Worm (Caenorhabditis elegans): ENCODE measurements around the gene Y53G8AR.5.
"Not testable (repeated sequence)": the region's sequence is repeated elsewhere in the genome, so short reads cannot be mapped to it uniquely, and the experiment has no call there.

The Y53G8AR.5 gene

DNA sequence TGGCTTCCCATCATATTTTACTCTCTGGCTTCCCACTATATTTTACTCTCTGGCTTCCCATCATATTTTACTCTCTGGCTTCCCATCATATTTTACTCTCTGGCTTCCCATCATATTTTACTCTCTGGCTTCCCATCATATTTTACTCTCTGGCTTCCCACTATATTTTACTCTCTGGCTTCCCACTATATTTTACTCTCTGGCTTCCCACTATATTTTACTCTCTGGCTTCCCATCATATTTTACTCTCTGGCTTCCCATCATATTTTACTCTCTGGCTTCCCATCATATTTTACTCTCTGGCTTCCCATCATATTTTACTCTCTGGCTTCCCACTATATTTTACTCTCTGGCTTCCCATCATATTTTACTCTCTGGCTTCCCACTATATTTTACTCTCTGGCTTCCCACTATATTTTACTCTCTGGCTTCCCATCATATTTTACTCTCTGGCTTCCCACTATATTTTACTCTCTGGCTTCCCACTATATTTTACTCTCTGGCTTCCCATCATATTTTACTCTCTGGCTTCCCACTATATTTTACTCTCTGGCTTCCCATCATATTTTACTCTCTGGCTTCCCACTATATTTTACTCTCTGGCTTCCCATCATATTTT, 37.8 kb downstream of the Y53G8AR.5 start:
- TF ChIP-seq lin-1 (GFP tag; IDR thresholded peaks at IDR 0.05) (0 out of 2 replicates have a peak, but pooled peaks have one; percentile 42), ceh-44 (GFP tag; IDR thresholded peaks at IDR 0.05) (0 out of 2 replicates have a peak, but pooled peaks have one; percentile 44), set-16 (GFP tag; IDR thresholded peaks at IDR 0.05) (peak; percentile 83), php-3 (GFP tag; IDR thresholded peaks at IDR 0.05) (peak; percentile 44; the same call in 1 of the 2 replicates), snpc-1.2 (GFP tag; IDR thresholded peaks at IDR 0.05) (0 out of 2 replicates have a peak, but pooled peaks have one; percentile 16), Y75B8A.6 (GFP tag; IDR thresholded peaks at IDR 0.05) (0 out of 2 replicates have a peak, but pooled peaks have one; percentile 69), madf-9 (GFP tag; conservative IDR thresholded peaks at IDR 0.05) (0 out of 2 replicates have a peak, but pooled peaks have one; percentile 52), F44E2.7 (GFP tag; IDR thresholded peaks at IDR 0.05) (peak; percentile 61; the same call in 1 of the 2 replicates), madf-5 (GFP tag; IDR thresholded peaks at IDR 0.05) (peak in 1 of 2 experiments; percentile 91; a peak in 2 of 4 replicates), pha-4 (GFP tag; IDR thresholded peaks at IDR 0.05) (peak; percentile 84; the same call in 1 of the 2 replicates), Y105C5A.15 (GFP tag; IDR thresholded peaks at IDR 0.05) (peak; percentile 78; the same call in 1 of the 2 replicates)
- not testable (repeated sequence) for TF ChIP-seq pha-4 (tag; optimal IDR thresholded peaks at IDR 0.05)

ce11 chrIII:3339317-3340016, 42.2 kb downstream of the Y53G8AR.5 start:
- TF ChIP-seq egl-27 (tag; optimal IDR thresholded peaks at IDR 0.05): no peak
- TF ChIP-seq tag-97 (GFP tag; IDR thresholded peaks at IDR 0.05): no peak
- TF ChIP-seq ctbp-1 (GFP tag; IDR thresholded peaks at IDR 0.05): no peak
- no peak for TF ChIP-seq lin-29 (GFP tag; IDR thresholded peaks at IDR 0.05)
- TF ChIP-seq Y5F2A.4 (GFP tag; optimal IDR thresholded peaks at IDR 0.05): no peak
- TF ChIP-seq hlh-11 (tag; optimal IDR thresholded peaks at IDR 0.05): peak; percentile 51
- TF ChIP-seq mdl-1 (tag; optimal IDR thresholded peaks at IDR 0.05): peak in 1 of 2 experiments; percentile 25
- no peak for TF ChIP-seq daf-8 (GFP tag; IDR thresholded peaks at IDR 0.05)
- TF ChIP-seq dpl-1 (GFP tag; optimal IDR thresholded peaks at IDR 0.05): no peak
- peak; percentile 2 for TF ChIP-seq nhr-6 (tag; optimal IDR thresholded peaks at IDR 0.05)
- no peak for TF ChIP-seq nhr-41 (GFP tag; IDR thresholded peaks at IDR 0.05)
- no peak for TF ChIP-seq cey-2 (tag; optimal IDR thresholded peaks at IDR 0.05; ENCODE audit: borderline replicate concordance, insufficient read depth)
- peak; percentile 18 for TF ChIP-seq pqm-1 (tag; optimal IDR thresholded peaks at IDR 0.05)
- no peak for TF ChIP-seq hlh-30 (tag; optimal IDR thresholded peaks at IDR 0.05; ENCODE audit: insufficient read depth)
- peak; percentile 30; the same call in 1 of the 2 replicates for TF ChIP-seq dmd-6 (GFP tag; IDR thresholded peaks at IDR 0.05)
- TF ChIP-seq dve-1 (tag; optimal IDR thresholded peaks at IDR 0.05; ENCODE audit: insufficient read depth): peak; percentile 17
- no peak for TF ChIP-seq F10B5.3 (tag; optimal IDR thresholded peaks at IDR 0.05)
- TF ChIP-seq ztf-7 (tag; optimal IDR thresholded peaks at IDR 0.05): no peak
- TF ChIP-seq mxl-3 (GFP tag; optimal IDR thresholded peaks at IDR 0.05): peak; percentile 55
- TF ChIP-seq nhr-48 (tag; optimal IDR thresholded peaks at IDR 0.05): peak; percentile 15
- no peak for TF ChIP-seq unc-39 (tag; optimal IDR thresholded peaks at IDR 0.05)
- TF ChIP-seq snpc-1.2 (GFP tag; IDR thresholded peaks at IDR 0.05): no peak
- no peak for TF ChIP-seq vab-7 (GFP tag; IDR thresholded peaks at IDR 0.05)
- TF ChIP-seq zip-2 (tag; optimal IDR thresholded peaks at IDR 0.05): no peak
- peak; percentile 28 for TF ChIP-seq mes-2 (tag; optimal IDR thresholded peaks at IDR 0.05; ENCODE audit: poor library complexity, severe bottlenecking)
- TF ChIP-seq nhr-77 (tag; optimal IDR thresholded peaks at IDR 0.05): no peak
- no peak for TF ChIP-seq dmd-9 (GFP tag; IDR thresholded peaks at IDR 0.05)
- TF ChIP-seq aha-1 (tag): peak; percentile 68
- TF ChIP-seq nhr-28 (tag; optimal IDR thresholded peaks at IDR 0.05): peak; percentile 65
- 0 out of 4 replicates have a peak, but pooled peaks of 1 of the 2 experiments have one; percentile 54 for TF ChIP-seq madf-5 (GFP tag; IDR thresholded peaks at IDR 0.05)
- no peak for TF ChIP-seq duxl-1 (tag; optimal IDR thresholded peaks at IDR 0.05; ENCODE audit: poor library complexity)
- no peak for TF ChIP-seq daf-16 (GFP tag; optimal IDR thresholded peaks at IDR 0.05)
- TF ChIP-seq daf-16 (tag; optimal IDR thresholded peaks at IDR 0.05): peak; percentile 20

All from whole organism, L4 larva.